Worm (Caenorhabditis elegans) whole organism, mixed stage, embryonic: Measurements from ENCODE around the gene mcm-5.

Experiments
- nhr-12 ChIP-seq: fragments of 150-350 bp; optimal IDR thresholded peaks from 2 replicates; lab custom pipeline; 2014; ENCODE audit warnings: missing biosample characterization, missing genetic modification characterization
- pha-4 ChIP-seq: fragments of 150-350 bp; optimal IDR thresholded peaks from 2 replicates; lab custom pipeline; 2018; ENCODE audit warnings: missing biosample characterization, missing genetic modification reagents, missing genetic modification characterization
- sem-2 ChIP-seq: fragments of 200-800 bp; sonication (Bioruptor generic); optimal IDR thresholded peaks from 2 replicates; lab custom pipeline; 2018; ENCODE audit warnings: mild to moderate bottlenecking, missing genetic modification characterization, missing compliant biosample characterization

DNA sequence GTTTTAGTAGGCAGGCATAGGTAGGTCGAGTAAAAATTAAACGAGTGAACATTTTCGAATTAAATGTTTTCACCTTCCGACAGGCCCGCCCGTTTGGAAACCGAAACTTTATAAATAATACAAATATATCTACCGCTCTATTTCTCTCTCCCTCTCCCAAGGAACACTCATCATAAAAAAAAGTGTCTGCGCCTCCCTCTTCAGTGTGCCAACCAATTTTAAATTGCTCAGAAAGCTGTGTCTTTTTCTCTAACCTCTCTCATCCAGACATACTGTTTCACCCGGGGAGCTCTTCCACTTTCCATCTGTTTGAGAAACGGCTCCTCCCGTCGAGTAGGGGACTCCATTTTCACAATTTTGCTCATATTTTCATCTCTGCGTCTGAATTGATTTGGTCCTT, 32.1 kb upstream of the mcm-5 start:
- TF ChIP-seq nhr-12 (tag; lab: Kevin White, UChicago) (no peak), sem-2 (GFP tag; lab: Kevin White, UChicago) (no peak), pha-4 (no peak)
